Worm (Caenorhabditis elegans) whole organism, early embryonic: ENCODE results near the gene B0432.9.

Source experiments
- B0310.2 ChIP-seq: sonication (generic microtip); optimal IDR thresholded peaks from 2 replicates; lab custom pipeline; 2016; ENCODE audit warnings: mild to moderate bottlenecking, missing genetic modification characterization, missing compliant biosample characterization
- F13C5.2 ChIP-seq: sonication (generic microtip); optimal IDR thresholded peaks from 2 replicates; lab custom pipeline; 2017; ENCODE audit warnings: mild to moderate bottlenecking, missing genetic modification characterization, inconsistent platforms, missing compliant biosample characterization
- ama-1 ChIP-seq: fragments of 150-350 bp; optimal IDR thresholded peaks from 2 replicates; lab custom pipeline; 2014
- ceh-13 ChIP-seq: fragments of 200-800 bp; sonication (Bioruptor generic); optimal IDR thresholded peaks from 2 replicates; lab custom pipeline; 2018; ENCODE audit warnings: mild to moderate bottlenecking, missing genetic modification characterization, missing compliant biosample characterization
- ets-7 ChIP-seq: sonication (generic microtip); optimal IDR thresholded peaks from 2 replicates; lab custom pipeline; 2016; ENCODE audit warnings: missing genotype, missing genetic modification characterization, missing compliant biosample characterization
- flt-1 ChIP-seq: fragments of 200-800 bp; sonication (Bioruptor generic); IDR thresholded peaks from 2 replicates; pipeline ENCODE4 v1.3.6; 2022; ENCODE audit warnings: missing genetic modification characterization, missing compliant biosample characterization
- hnd-1 ChIP-seq: sonication (generic microtip); optimal IDR thresholded peaks from 2 replicates; lab custom pipeline; 2016; ENCODE audit warnings: missing genetic modification characterization, missing compliant biosample characterization
- scrt-1 ChIP-seq: fragments of 200-800 bp; sonication (Bioruptor generic); IDR thresholded peaks from 2 replicates; pipeline ENCODE4 v1.3.6; 2022; ENCODE audit warnings: missing genetic modification characterization, missing compliant biosample characterization

DNA sequence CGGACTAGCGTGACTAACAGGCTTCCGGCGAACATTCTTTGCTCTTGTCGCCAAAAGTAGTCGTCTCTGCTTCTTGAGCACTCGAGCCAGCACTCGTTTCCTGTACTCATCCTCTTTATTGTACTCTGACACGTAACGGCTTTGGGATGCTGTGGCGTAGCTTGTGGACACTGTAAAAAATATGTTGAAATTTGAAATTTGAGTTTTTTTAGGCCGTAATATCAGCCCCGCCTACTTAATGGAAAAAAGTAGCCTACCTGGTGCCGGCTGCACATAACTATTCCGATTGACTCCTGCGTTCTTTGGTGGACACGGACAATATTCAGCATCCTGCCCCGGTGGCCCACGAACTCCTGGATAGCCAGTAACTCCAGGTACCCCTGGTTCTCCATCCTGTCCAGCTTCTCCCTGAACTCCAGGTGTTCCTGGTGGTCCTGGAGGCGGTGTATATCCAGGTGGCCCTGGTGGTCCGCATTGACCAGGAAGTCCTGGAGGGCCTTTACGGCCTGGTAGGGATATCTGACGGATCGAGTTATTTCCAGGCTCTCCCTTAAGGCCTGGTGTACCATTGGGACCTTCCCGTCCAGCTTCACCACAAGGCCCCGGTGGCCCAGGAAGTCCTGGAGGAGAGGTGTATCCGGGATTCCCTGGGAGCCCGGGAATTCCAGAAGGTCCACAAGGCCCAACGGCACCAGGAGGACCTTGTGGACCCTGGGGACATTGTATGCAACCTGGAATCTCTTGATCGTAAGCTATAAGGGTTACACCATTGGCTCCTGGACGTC, 20.6 kb upstream of the B0432.9 start:
- TF ChIP-seq flt-1 (GFP tag; lab: Robert Waterston, UW), result no peak
- no peak for TF ChIP-seq ama-1 (lab: Kevin White, UChicago)
- no peak for TF ChIP-seq ets-7 (tag; lab: Kevin White, UChicago)
- no peak for TF ChIP-seq scrt-1 (GFP tag; lab: Robert Waterston, UW)
- no peak for TF ChIP-seq F13C5.2 (tag; lab: Kevin White, UChicago)
- no peak for TF ChIP-seq hnd-1
- no peak for TF ChIP-seq ceh-13 (GFP tag; lab: Kevin White, UChicago)
- no peak for TF ChIP-seq B0310.2 (tag; lab: Kevin White, UChicago)
